Fruit fly (Drosophila melanogaster): ENCODE measurements around the gene Ttc1.

The Ttc1 gene

dm6 chr3R:16442937-16443336, at the start of gene Ttc1, which contains the start of gene CG14882:
TSS of gene Ttc1 (minus strand) at chr3R:16443007.
TSS of gene CG14882 (plus strand) at chr3R:16443207.
- peak; percentile 87 for TF ChIP-seq CG17801 (GFP tag; optimal IDR thresholded peaks at IDR 0.05; ENCODE audit: partially characterized antibody)

DNA sequence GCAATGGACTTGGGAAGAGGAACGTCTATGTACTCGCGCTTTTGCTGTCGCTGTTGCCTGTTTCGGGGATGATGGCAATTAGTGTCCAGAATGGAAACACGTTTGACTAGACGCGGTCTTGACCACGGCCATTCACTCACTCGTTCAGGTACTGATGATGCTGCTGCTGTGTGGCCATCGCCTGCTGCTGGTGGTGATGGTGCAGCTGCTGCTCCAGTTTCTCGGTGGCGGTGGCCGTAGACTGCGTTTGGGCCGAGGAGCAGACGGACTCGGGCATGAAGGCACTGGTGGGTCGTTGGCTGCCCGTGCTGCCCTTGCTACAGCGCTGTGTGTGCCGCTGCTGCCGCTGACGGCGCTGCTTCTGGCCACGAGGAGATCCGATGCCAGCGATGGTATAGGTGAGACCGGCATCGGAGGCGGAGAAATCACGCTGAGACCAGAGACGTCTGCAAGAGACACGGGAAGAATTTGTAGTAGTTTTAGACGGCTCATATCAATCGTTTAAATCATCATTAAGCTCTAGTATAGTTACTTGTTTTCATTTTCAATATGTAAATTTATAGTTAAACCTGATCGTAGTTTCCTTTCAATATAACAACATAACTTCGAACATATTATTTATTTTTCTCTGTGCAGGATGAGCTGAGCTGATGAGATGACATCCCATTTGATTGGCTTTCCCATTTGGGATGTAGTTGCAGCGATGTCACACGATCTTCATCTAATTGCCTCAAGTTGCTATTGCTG, 42.9 kb upstream of the Ttc1 start:
- TF ChIP-seq CG17801 (GFP tag; optimal IDR thresholded peaks at IDR 0.05; ENCODE audit: partially characterized antibody), result no peak

DNA sequence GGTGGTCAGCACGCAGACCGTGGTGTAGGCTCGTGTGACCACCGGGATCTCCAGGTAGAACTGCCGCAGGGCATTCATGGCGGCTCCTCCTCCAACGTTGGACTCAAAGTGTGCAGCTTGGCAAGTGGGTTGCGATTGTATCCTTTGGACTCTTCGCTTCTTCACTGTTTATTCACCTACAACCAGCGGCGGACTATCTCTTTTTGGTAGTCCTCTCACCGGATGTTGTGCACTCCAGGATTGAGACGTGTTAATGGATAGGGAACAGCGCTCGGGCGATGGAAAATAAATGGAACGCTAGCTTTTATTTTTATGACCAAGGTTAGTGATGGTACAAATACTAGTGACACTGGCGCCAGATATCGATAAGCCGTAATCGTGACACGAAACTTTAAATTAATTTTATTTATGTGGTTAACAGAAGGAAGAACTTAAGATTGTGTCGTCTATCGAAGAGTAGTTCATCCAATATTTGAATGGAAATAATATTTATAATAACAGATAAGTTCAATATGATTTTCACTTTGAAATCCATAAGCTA, 41.1 kb upstream of the Ttc1 start, which contains the start of gene Der-2:
Gene Der-2 (minus strand): TSS at position 347 of the 541 bp plus-strand sequence.
- peak; percentile 31 for TF ChIP-seq CG17801 (GFP tag; optimal IDR thresholded peaks at IDR 0.05; ENCODE audit: partially characterized antibody)

DNA sequence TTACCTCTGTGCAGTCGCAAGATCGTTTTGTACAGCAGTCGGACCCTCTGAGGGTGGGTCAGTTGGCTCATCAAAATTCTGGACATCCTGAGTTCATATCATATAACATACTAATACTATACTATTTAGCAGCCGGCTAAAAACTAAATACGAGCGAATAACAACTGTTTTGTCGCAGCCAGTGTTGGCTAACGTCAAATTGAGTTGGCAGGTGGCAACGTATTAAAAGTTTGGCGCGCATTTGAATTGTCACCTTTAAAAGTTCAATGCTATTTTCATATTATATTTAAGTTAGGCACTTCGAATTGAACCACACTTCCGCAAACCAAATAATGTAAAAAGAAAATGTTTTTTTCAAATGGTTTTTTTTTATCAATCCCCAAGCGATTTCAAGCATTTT, 39.5 kb upstream of the Ttc1 start, which contains the start of gene Sdhaf3:
Gene Sdhaf3 (minus strand): TSS at position 177 of the 400 bp plus-strand sequence.
- no peak for TF ChIP-seq CG17801 (GFP tag; optimal IDR thresholded peaks at IDR 0.05; ENCODE audit: partially characterized antibody)

DNA sequence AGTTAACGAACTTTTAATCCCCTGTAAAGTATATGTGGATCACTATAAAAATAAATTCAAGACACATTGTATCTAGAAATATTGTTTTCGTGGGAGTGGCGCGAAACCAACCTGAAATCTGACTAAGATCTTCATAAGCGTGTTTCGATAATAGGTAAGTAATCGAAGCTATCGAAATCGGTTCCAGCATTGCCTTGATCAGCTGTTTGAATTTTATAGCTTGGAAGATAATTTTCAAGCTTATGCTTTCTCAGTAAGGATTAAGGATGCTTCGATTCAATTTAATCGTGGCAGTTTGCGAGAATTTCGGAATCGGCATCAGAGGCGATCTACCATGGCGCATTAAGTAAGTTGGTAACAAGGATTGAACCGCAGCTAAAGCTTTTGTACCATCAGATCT, 38.2 kb upstream of the Ttc1 start, which contains the start of gene Dhfr:
Gene Dhfr (plus strand): TSS at position 173 of the 400 bp plus-strand sequence.
- TF ChIP-seq CG17801 (GFP tag; optimal IDR thresholded peaks at IDR 0.05; ENCODE audit: partially characterized antibody), result no peak

DNA sequence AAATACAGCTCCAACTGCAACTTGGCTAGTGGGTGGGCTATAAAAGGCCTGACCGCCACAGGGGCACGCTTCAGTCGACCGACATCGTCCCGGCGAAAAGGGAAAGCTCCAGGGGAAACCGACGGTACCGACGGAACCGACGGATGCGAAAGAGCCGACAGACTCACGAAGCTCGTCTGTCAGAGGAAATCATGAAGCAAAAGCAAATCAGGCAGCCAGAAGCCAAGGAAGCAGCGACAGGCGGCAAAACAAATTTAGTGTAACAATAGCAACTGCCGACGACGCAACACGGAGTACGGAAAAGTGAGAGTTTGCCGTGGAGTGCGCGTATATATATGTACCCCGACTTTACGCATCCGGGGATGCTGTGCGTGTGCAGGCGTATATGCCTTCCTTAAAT, 34.2 kb upstream of the Ttc1 start, which contains the start of gene Gyc89Db:
Gene Gyc89Db (plus strand): TSS at position 78 of the 400 bp plus-strand sequence.
- TF ChIP-seq CG17801 (GFP tag; optimal IDR thresholded peaks at IDR 0.05; ENCODE audit: partially characterized antibody), result no peak

- no peak for TF ChIP-seq CG17801 (GFP tag; optimal IDR thresholded peaks at IDR 0.05; ENCODE audit: partially characterized antibody)
Measured at dm6 chr3R:16476472-16476871, 33.7 kb upstream of the Ttc1 start.

dm6 chr3R:16472301-16472700, 29.5 kb upstream of the Ttc1 start, which contains the start of gene Gyc89Da:
TSS of gene Gyc89Da (plus strand) at chr3R:16472601.
- no peak for TF ChIP-seq CG17801 (GFP tag; optimal IDR thresholded peaks at IDR 0.05; ENCODE audit: partially characterized antibody)

- TF ChIP-seq CG17801 (GFP tag; optimal IDR thresholded peaks at IDR 0.05; ENCODE audit: partially characterized antibody), result peak; percentile 16
Measured at dm6 chr3R:16469501-16470263, 26.9 kb upstream of the Ttc1 start, which contains the start of the genes CG42232 and CSN5. TSS of gene CG42232 (minus strand) at chr3R:16469663. TSS of gene CSN5 (plus strand) at chr3R:16470099.

DNA sequence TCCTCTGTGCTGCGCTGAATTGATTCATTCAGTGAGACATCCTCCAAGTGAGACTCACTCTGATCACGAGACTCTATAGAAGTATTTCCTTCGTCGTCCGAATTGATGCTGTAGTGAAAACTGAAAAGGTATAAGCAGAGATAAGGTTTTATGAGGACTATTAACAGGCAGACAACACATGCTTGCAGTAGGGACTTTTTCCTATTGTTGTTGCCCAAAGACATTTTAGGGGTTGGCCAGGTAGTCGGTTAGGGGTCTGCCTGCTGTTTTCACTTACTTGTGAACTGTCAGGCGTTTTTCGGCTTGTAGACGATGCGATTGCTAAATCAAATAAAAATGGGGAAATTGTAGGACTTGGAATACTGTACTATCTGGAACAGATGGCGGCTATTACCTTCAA, 25.7 kb upstream of the Ttc1 start:
- TF ChIP-seq CG17801 (GFP tag; optimal IDR thresholded peaks at IDR 0.05; ENCODE audit: partially characterized antibody), result no peak

DNA sequence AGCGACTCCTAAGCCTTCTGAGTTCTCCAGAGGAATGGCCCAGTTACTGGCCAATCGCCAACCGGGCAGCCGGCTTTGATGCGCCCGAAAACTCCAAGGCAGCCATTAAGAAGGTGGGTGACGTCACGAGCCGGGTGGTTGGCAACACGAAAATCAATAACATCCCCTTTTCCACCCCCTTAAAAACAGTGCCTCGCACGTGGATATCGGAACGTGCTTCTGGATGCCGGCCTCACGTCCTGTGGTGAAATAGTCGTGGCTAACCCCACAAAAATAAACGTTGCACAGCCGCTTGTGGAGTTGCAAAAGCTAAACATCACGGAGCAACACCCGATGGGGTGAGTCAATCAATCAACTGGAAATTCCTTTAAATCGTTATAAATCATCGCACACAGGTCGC, 13.8 kb upstream of the Ttc1 start:
- no peak for TF ChIP-seq CG17801 (GFP tag; optimal IDR thresholded peaks at IDR 0.05; ENCODE audit: partially characterized antibody)

DNA sequence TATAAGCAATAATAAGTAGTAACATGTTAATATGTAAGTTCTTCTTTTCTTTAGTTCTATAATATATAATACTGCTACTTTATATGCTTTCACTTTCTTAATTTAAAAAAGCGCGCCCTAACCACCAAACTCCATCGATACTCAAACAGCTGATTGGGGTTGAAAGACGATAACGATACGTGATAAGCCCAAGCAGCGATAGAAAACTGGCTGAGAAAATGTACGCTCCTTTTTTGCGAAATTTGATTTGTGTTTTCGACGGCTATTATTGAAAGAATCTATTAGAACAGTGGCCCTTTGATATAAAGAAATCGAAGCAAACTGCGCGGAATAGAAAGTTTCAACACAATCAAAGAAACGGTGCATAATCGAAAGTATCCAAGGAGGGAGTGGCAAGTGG, 13.1 kb upstream of the Ttc1 start, which contains the start of gene CG14883:
Gene CG14883 (plus strand): TSS at position 178 of the 400 bp plus-strand sequence.
- no peak for TF ChIP-seq CG17801 (GFP tag; optimal IDR thresholded peaks at IDR 0.05; ENCODE audit: partially characterized antibody)

DNA sequence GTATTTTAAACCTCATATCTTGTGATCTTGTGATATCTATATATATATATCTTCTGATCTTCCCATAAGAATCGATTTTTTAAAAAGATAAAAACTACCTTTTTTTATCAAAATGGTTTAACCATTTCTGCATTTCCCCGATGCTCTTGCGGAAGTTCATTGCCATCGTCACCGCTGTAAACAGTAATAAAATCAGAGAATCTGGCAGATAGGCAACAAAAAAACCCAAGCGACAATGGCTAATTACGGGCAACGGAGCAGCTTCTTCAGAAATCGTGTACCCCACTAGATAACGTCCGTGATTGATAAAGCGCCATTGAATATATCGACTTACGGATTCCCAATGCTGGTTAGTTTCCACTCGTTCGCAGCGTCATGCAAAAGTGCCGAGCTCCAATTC, 11.4 kb upstream of the Ttc1 start, which contains the start of gene CG10405:
Gene CG10405 (plus strand): TSS at position 301 of the 400 bp plus-strand sequence.
- TF ChIP-seq CG17801 (GFP tag; optimal IDR thresholded peaks at IDR 0.05; ENCODE audit: partially characterized antibody), result no peak

- TF ChIP-seq CG17801 (GFP tag; optimal IDR thresholded peaks at IDR 0.05; ENCODE audit: partially characterized antibody), result peak; percentile 1
Measured at dm6 chr3R:16453597-16453996, 10.8 kb upstream of the Ttc1 start, which contains the start of gene Pak3. TSS of gene Pak3 (minus strand) at chr3R:16453821.

Data from ovary, adult (tissue).